Fruit fly (Drosophila melanogaster) whole organism, embryonic: Measurements from ENCODE around the gene Sk1.

Source experiments
- B-H2 ChIP-seq: fragments of 200-800 bp; sonication (Bioruptor generic); optimal IDR thresholded peaks from 2 replicates; lab custom pipeline; 2018; ENCODE audit warnings: missing biosample characterization, mild to moderate bottlenecking, missing genetic modification characterization
- Bgb ChIP-seq: fragments of 200-800 bp; sonication (Bioruptor generic); IDR thresholded peaks from 2 replicates; pipeline ENCODE4 v1.3.6; 2022; ENCODE audit warnings: missing biosample characterization, missing genetic modification characterization; ENCODE audit not compliant: partially characterized antibody
- CG11093 ChIP-seq: fragments of 200-800 bp; sonication (Bioruptor generic); IDR thresholded peaks from 3 replicates; pipeline ENCODE4 v1.3.6; 2022; ENCODE audit warnings: missing biosample characterization, missing genetic modification characterization
- CG11695 ChIP-seq: fragments of 200-800 bp; sonication (Bioruptor generic); IDR thresholded peaks from 3 replicates; pipeline ENCODE4 v1.3.6; 2022; ENCODE audit warnings: missing biosample characterization, missing genetic modification characterization
- CG1832 ChIP-seq: fragments of 200-800 bp; sonication (Bioruptor generic); optimal IDR thresholded peaks from 2 replicates; lab custom pipeline; 2017; ENCODE audit warnings: missing biosample characterization, mild to moderate bottlenecking, missing genetic modification characterization, inconsistent platforms
- CG2889 ChIP-seq: fragments of 200-800 bp; sonication (Bioruptor generic); IDR thresholded peaks from 3 replicates; pipeline ENCODE4 v1.3.6; 2022; ENCODE audit warnings: missing biosample characterization, missing genetic modification characterization
- CG31224 ChIP-seq: fragments of 200-800 bp; sonication (Bioruptor generic); IDR thresholded peaks from 2 replicates; pipeline ENCODE4 v1.3.6; 2022; ENCODE audit warnings: missing biosample characterization, missing genetic modification characterization
- CG32532 ChIP-seq: fragments of 200-800 bp; sonication (Bioruptor generic); IDR thresholded peaks from 2 replicates; pipeline ENCODE4 v1.3.6; 2022; ENCODE audit warnings: missing biosample characterization, missing genetic modification characterization
- CG33557 ChIP-seq: fragments of 200-800 bp; sonication (Bioruptor generic); optimal IDR thresholded peaks from 2 replicates; lab custom pipeline; 2019; ENCODE audit warnings: missing biosample characterization, mild to moderate bottlenecking, missing genetic modification characterization, moderate library complexity
- CG3726 ChIP-seq: fragments of 200-800 bp; sonication (Bioruptor generic); IDR thresholded peaks from 3 replicates; pipeline ENCODE4, ENCODE4 v1.3.6; 2022; ENCODE audit warnings: missing biosample characterization, missing genetic modification characterization
- CG3995 ChIP-seq: fragments of 200-800 bp; sonication (Bioruptor generic); optimal IDR thresholded peaks from 3 replicates; lab custom pipeline; 2016; ENCODE audit warnings: missing biosample characterization, missing genetic modification characterization
- CG4328 ChIP-seq: fragments of 200-800 bp; sonication (Bioruptor generic); optimal IDR thresholded peaks from 3 replicates; lab custom pipeline; 2017; ENCODE audit warnings: missing biosample characterization, missing genetic modification reagents, missing genetic modification characterization
- CG6175 ChIP-seq: fragments of 200-800 bp; sonication (Bioruptor generic); IDR thresholded peaks from 3 replicates; pipeline ENCODE4 v1.3.6; 2022; ENCODE audit warnings: missing biosample characterization, missing genetic modification characterization
- CG6254 ChIP-seq: fragments of 200-800 bp; sonication (Bioruptor generic); optimal IDR thresholded peaks from 3 replicates; lab custom pipeline; 2017; ENCODE audit warnings: mild to moderate bottlenecking, missing biosample characterization, missing genetic modification reagents, missing genetic modification characterization
- CG6654 ChIP-seq: fragments of 200-800 bp; sonication (Bioruptor generic); optimal IDR thresholded peaks from 2 replicates; lab custom pipeline; 2017; ENCODE audit warnings: missing biosample characterization, mild to moderate bottlenecking, missing genetic modification characterization
- CG7372 ChIP-seq: fragments of 200-800 bp; sonication (Bioruptor generic); IDR thresholded peaks from 2 replicates; pipeline ENCODE4 v1.3.6; 2022; ENCODE audit warnings: missing biosample characterization, missing genetic modification characterization
- CG8290 ChIP-seq, 3 experiments: fragments of 200-800 bp; sonication (Bioruptor generic); optimal IDR thresholded peaks; 2 replicates each; lab custom pipeline; 2016 to 2019; ENCODE audit warnings: missing biosample characterization in 3 of 3, missing genetic modification characterization in 3 of 3, mild to moderate bottlenecking in 2 of 3, moderate library complexity in 1 of 3
- CG8924 ChIP-seq: fragments of 200-800 bp; optimal IDR thresholded peaks from 3 replicates; lab custom pipeline; 2019; ENCODE audit warnings: missing biosample characterization, mild to moderate bottlenecking, missing genetic modification characterization, moderate library complexity
- Dip2 ChIP-seq: fragments of 200-800 bp; sonication (Bioruptor generic); IDR thresholded peaks from 2 replicates; pipeline ENCODE4 v1.3.6; 2022; ENCODE audit warnings: missing biosample characterization, missing genetic modification characterization
- Drgx ChIP-seq: fragments of 200-800 bp; sonication (Bioruptor generic); IDR thresholded peaks from 2 replicates; pipeline ENCODE4 v1.3.6; 2022; ENCODE audit warnings: missing biosample characterization, missing genetic modification characterization
- Ets65A ChIP-seq: fragments of 200-800 bp; sonication (Bioruptor generic); peaks from one replicate; lab custom pipeline; 2016; ENCODE audit warnings: missing biosample characterization, missing genetic modification characterization
- H15 ChIP-seq: fragments of 200-800 bp; sonication (Bioruptor generic); IDR thresholded peaks from 3 replicates; pipeline ENCODE4 v1.3.6; 2022; ENCODE audit warnings: missing biosample characterization, missing genetic modification characterization
- Hmx ChIP-seq: fragments of 200-800 bp; sonication (Bioruptor generic); optimal IDR thresholded peaks from 2 replicates; lab custom pipeline; 2016; ENCODE audit warnings: missing biosample characterization, missing genetic modification characterization
- PHDP ChIP-seq: fragments of 200-800 bp; sonication (Bioruptor generic); optimal IDR thresholded peaks from 3 replicates; lab custom pipeline; 2018; ENCODE audit warnings: missing biosample characterization, mild to moderate bottlenecking, missing genetic modification characterization, moderate library complexity
- Six4 ChIP-seq: fragments of 200-800 bp; sonication (Bioruptor generic); optimal IDR thresholded peaks from 2 replicates; lab custom pipeline; 2016; ENCODE audit warnings: missing biosample characterization, missing genetic modification characterization
- Sox102F ChIP-seq: fragments of 200-800 bp; sonication (Bioruptor generic); optimal IDR thresholded peaks from 2 replicates; lab custom pipeline; 2018; ENCODE audit warnings: missing biosample characterization, mild to moderate bottlenecking, missing genetic modification characterization, moderate library complexity
- Usf ChIP-seq: fragments of 200-800 bp; sonication (Bioruptor generic); optimal IDR thresholded peaks from 2 replicates; lab custom pipeline; 2017; ENCODE audit warnings: missing genotype, missing biosample characterization, missing genetic modification characterization
- az2 ChIP-seq: fragments of 200-800 bp; sonication (Bioruptor generic); optimal IDR thresholded peaks from 3 replicates; lab custom pipeline; 2016; ENCODE audit warnings: missing biosample characterization, missing genetic modification characterization
- bcd ChIP-seq: fragments of 200-800 bp; sonication (Bioruptor generic); optimal IDR thresholded peaks from 2 replicates; lab custom pipeline; 2017; ENCODE audit warnings: missing biosample characterization, mild to moderate bottlenecking, missing genetic modification characterization
- btn ChIP-seq: fragments of 200-800 bp; sonication (Bioruptor generic); optimal IDR thresholded peaks from 2 replicates; lab custom pipeline; 2016; ENCODE audit warnings: missing biosample characterization, missing genetic modification characterization
- caup ChIP-seq: fragments of 200-800 bp; sonication (Bioruptor generic); optimal IDR thresholded peaks from 3 replicates; lab custom pipeline; 2017; ENCODE audit warnings: missing biosample characterization, mild to moderate bottlenecking, missing genetic modification characterization, moderate library complexity; ENCODE audit not compliant: severe bottlenecking
- en ChIP-seq: fragments of 200-800 bp; sonication (Bioruptor generic); optimal IDR thresholded peaks from 2 replicates; lab custom pipeline; 2016; ENCODE audit warnings: missing biosample characterization, missing genetic modification characterization
- eve ChIP-seq, 2 experiments: fragments of >200 bp; optimal IDR thresholded peaks; 2 replicates each; lab custom pipeline; 2017; ENCODE audit warnings: missing biosample characterization in 2 of 2, missing genetic modification characterization in 2 of 2
- gt ChIP-seq: fragments of 200-800 bp; sonication (Bioruptor generic); IDR thresholded peaks from 2 replicates; pipeline ENCODE4 v1.3.6; 2022; ENCODE audit warnings: missing biosample characterization, missing genetic modification characterization
- hb ChIP-seq: fragments of 200-800 bp; sonication (Bioruptor generic); IDR thresholded peaks from 3 replicates; pipeline ENCODE4 v1.3.6; 2022; ENCODE audit warnings: missing biosample characterization, missing genetic modification characterization; ENCODE audit not compliant: partially characterized antibody
- hbn ChIP-seq: fragments of 200-800 bp; sonication (Bioruptor generic); IDR thresholded peaks from 2 replicates; pipeline ENCODE4 v1.3.6; 2022; ENCODE audit warnings: missing biosample characterization, missing genetic modification characterization; ENCODE audit not compliant: partially characterized antibody
- jing ChIP-seq: fragments of 200-800 bp; sonication (Bioruptor generic); optimal IDR thresholded peaks from 2 replicates; lab custom pipeline; 2018; ENCODE audit warnings: missing biosample characterization, mild to moderate bottlenecking, missing genetic modification characterization
- lab ChIP-seq: fragments of 200-800 bp; sonication (Bioruptor generic); optimal IDR thresholded peaks from 3 replicates; lab custom pipeline; 2017; ENCODE audit warnings: missing biosample characterization, missing genetic modification characterization, mild to moderate bottlenecking, moderate library complexity, missing genetic modification reagents
- maf-S ChIP-seq: fragments of 200-800 bp; sonication (Bioruptor generic); optimal IDR thresholded peaks from 2 replicates; lab custom pipeline; 2016; ENCODE audit warnings: missing biosample characterization, missing genetic modification characterization
- mam ChIP-seq: fragments of 200-800 bp; sonication (Bioruptor generic); optimal IDR thresholded peaks from 3 replicates; lab custom pipeline; 2016; ENCODE audit warnings: missing biosample characterization, missing genetic modification characterization
- ranshi ChIP-seq: fragments of 200-800 bp; sonication (Bioruptor generic); IDR thresholded peaks from 2 replicates; pipeline ENCODE4 v1.3.6; 2022; ENCODE audit warnings: missing biosample characterization, missing genetic modification characterization
- repo ChIP-seq: fragments of 200-800 bp; sonication (Bioruptor generic); optimal IDR thresholded peaks from 2 replicates; lab custom pipeline; 2016; ENCODE audit warnings: missing biosample characterization, missing genetic modification characterization
- rib ChIP-seq: fragments of 200-800 bp; sonication (Bioruptor generic); IDR thresholded peaks from 2 replicates; pipeline ENCODE4 v1.3.6; 2022; ENCODE audit warnings: missing biosample characterization, missing genetic modification characterization
- sd ChIP-seq: fragments of 200-800 bp; sonication (Bioruptor generic); optimal IDR thresholded peaks from 3 replicates; lab custom pipeline; 2018; ENCODE audit warnings: missing biosample characterization, mild to moderate bottlenecking, missing genetic modification characterization, moderate library complexity
- sima ChIP-seq: fragments of 200-800 bp; sonication (Bioruptor generic); optimal IDR thresholded peaks from 2 replicates; lab custom pipeline; 2016; ENCODE audit warnings: missing biosample characterization, missing genetic modification characterization
- sqz ChIP-seq: fragments of 200-800 bp; sonication (Bioruptor generic); optimal IDR thresholded peaks from 3 replicates; lab custom pipeline; 2018; ENCODE audit warnings: missing biosample characterization, mild to moderate bottlenecking, missing genetic modification characterization
- trem ChIP-seq: fragments of 200-800 bp; optimal IDR thresholded peaks from 3 replicates; lab custom pipeline; 2019; ENCODE audit warnings: missing biosample characterization, mild to moderate bottlenecking, missing genetic modification characterization, moderate library complexity
- tup ChIP-seq: fragments of 200-800 bp; sonication (Bioruptor generic); optimal IDR thresholded peaks from 2 replicates; lab custom pipeline; 2016; ENCODE audit warnings: missing biosample characterization, mild to moderate bottlenecking, missing genetic modification characterization, moderate library complexity
- twi ChIP-seq: fragments of 200-800 bp; optimal IDR thresholded peaks from 2 replicates; lab custom pipeline; 2019; ENCODE audit warnings: missing biosample characterization, mild to moderate bottlenecking, missing genetic modification characterization, moderate library complexity
- zf30C ChIP-seq: fragments of 200-800 bp; sonication (Bioruptor generic); optimal IDR thresholded peaks from 3 replicates; lab custom pipeline; 2018; ENCODE audit warnings: missing biosample characterization, mild to moderate bottlenecking, missing genetic modification characterization

Gene Sk1

DNA sequence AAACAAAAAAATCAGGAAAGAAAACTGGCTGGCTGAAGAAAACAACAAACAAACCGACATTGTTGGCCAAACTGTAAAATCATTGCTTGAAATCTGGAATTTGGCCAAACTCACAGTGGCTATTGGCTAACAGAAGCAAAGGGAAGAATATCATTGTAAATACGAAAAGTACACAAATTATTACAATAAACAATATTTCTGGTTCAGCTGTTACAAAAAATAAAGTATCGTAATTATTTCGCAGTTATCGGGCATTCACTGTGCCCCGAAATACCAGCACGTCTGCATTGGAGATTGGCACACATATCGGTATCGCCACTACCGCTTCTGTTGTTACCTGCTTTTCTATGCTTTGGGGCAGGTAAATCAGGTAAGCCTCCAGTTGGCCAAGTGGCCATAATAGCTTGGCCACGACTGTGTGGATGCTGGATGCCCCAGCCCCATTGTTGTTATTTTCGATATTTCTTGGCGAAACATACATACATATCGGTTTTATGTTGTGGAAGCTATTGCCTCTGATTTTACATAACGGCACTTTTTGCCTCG, 8.8 kb downstream of the Sk1 start (continued):
- TF ChIP-seq CG6254 (GFP tag; lab: Kevin White, UChicago): no peak
- TF ChIP-seq H15: peak; percentile 64; the same call in 2 of the 3 replicates
- TF ChIP-seq CG33557 (GFP tag; lab: Kevin White, UChicago): no peak
- peak; percentile 80 for TF ChIP-seq Drgx (GFP tag; lab: Robert Waterston, UW)
- no peak for TF ChIP-seq CG4328 (GFP tag; lab: Kevin White, UChicago)
- peak; percentile 59 for TF ChIP-seq Sox102F (GFP tag; lab: Kevin White, UChicago)
- no peak for TF ChIP-seq en (GFP tag; lab: Kevin White, UChicago)
- TF ChIP-seq CG2889: peak; percentile 43; the same call in 1 of the 3 replicates
- no peak for TF ChIP-seq CG8290 (GFP tag; optimal IDR thresholded peaks at IDR 0.05; lab: Kevin White, UChicago)
- TF ChIP-seq CG8290 (tag; optimal IDR thresholded peaks at IDR 0.05; lab: Kevin White, UChicago): peak in 1 of 2 experiments; percentile 88
- TF ChIP-seq CG1832: no peak
- no peak for TF ChIP-seq Six4
- peak; percentile 51 for TF ChIP-seq mam (GFP tag; lab: Kevin White, UChicago)
- TF ChIP-seq sima (GFP tag; lab: Kevin White, UChicago): no peak
- peak; percentile 17 for TF ChIP-seq az2 (GFP tag; lab: Kevin White, UChicago)
- TF ChIP-seq B-H2: no peak
- peak; percentile 33 for TF ChIP-seq PHDP (tag; lab: Kevin White, UChicago)
- no peak for TF ChIP-seq CG3995
- no peak for TF ChIP-seq Bgb (GFP tag; lab: Robert Waterston, UW)
- no peak for TF ChIP-seq CG11093 (GFP tag; lab: Robert Waterston, UW)
- no peak for TF ChIP-seq zf30C (GFP tag; lab: Kevin White, UChicago)
- no peak for TF ChIP-seq Dip2 (GFP tag; lab: Robert Waterston, UW)
- TF ChIP-seq sqz: no peak
- 0 out of 3 replicates have a peak, but pooled peaks have one; percentile 23 for TF ChIP-seq CG11695 (GFP tag; lab: Robert Waterston, UW)
- peak; percentile 20; the same call in 1 of the 2 replicates for TF ChIP-seq rib (GFP tag; lab: Robert Waterston, UW)
- peak; percentile 58; the same call in 1 of the 2 replicates for TF ChIP-seq CG7372
- TF ChIP-seq caup: peak; percentile 37
- TF ChIP-seq twi (tag; lab: Kevin White, UChicago): no peak
- no peak for TF ChIP-seq gt (GFP tag; lab: Robert Waterston, UW)
- no peak for TF ChIP-seq hb
- TF ChIP-seq trem (tag; lab: Kevin White, UChicago): no peak
- TF ChIP-seq CG3726 (GFP tag; lab: Robert Waterston, UW): no peak
- peak; percentile 41; the same call in 1 of the 2 replicates for TF ChIP-seq CG31224 (GFP tag; lab: Robert Waterston, UW)
- TF ChIP-seq CG8924 (tag; lab: Kevin White, UChicago): no peak
- TF ChIP-seq eve (GFP tag; optimal IDR thresholded peaks at IDR 0.05; lab: Kevin White, UChicago): peak in 1 of 2 experiments; percentile 19
- peak; percentile 54 for TF ChIP-seq ranshi (GFP tag; lab: Robert Waterston, UW)
- peak; percentile 38 for TF ChIP-seq maf-S (GFP tag; lab: Kevin White, UChicago)
- peak; percentile 60 for TF ChIP-seq lab (GFP tag; lab: Kevin White, UChicago)
- no peak for TF ChIP-seq Usf (GFP tag; lab: Kevin White, UChicago)
- 0 out of 3 replicates have a peak, but pooled peaks have one; percentile 37 for TF ChIP-seq CG6175
- no peak for TF ChIP-seq hbn
- no peak for TF ChIP-seq repo
- TF ChIP-seq jing (GFP tag; lab: Kevin White, UChicago): no peak
- TF ChIP-seq Hmx (GFP tag; lab: Kevin White, UChicago): no peak
- no peak for TF ChIP-seq btn
- peak; percentile 90 for TF ChIP-seq Ets65A (GFP tag; lab: Kevin White, UChicago)
- peak; percentile 83 for TF ChIP-seq sd (tag; lab: Kevin White, UChicago)
- peak; percentile 27 for TF ChIP-seq bcd (GFP tag; lab: Kevin White, UChicago)
- peak; percentile 73 for TF ChIP-seq CG32532 (GFP tag; lab: Robert Waterston, UW)
- TF ChIP-seq tup (GFP tag; lab: Kevin White, UChicago): no peak
- no peak for TF ChIP-seq CG6654 (GFP tag; lab: Kevin White, UChicago)
